Worm (Caenorhabditis elegans) whole organism, L4 larva: ENCODE results near the gene ZK1290.7.

Experiments used
- F10B5.3 ChIP-seq: sonication (generic microtip); optimal IDR thresholded peaks from 2 replicates; lab custom pipeline; 2016; ENCODE audit warnings: mild to moderate bottlenecking, missing genetic modification characterization, missing compliant biosample characterization
- F37D6.2 ChIP-seq: sonication (generic microtip); optimal IDR thresholded peaks from 2 replicates; lab custom pipeline; 2016; ENCODE audit warnings: mild to moderate bottlenecking, missing genetic modification characterization, missing compliant biosample characterization
- F44E2.7 ChIP-seq: fragments of 200-800 bp; sonication (Bioruptor generic); IDR thresholded peaks from 2 replicates; pipeline ENCODE4 v2.1.2; 2022; ENCODE audit warnings: missing genetic modification characterization, missing compliant biosample characterization
- T20F7.1 ChIP-seq: fragments of 200-800 bp; sonication (Bioruptor generic); optimal IDR thresholded peaks from 2 replicates; lab custom pipeline; 2018; ENCODE audit warnings: mild to moderate bottlenecking, missing genetic modification characterization, missing compliant biosample characterization
- Y105C5A.15 ChIP-seq: fragments of 200-800 bp; sonication (Bioruptor generic); IDR thresholded peaks from 2 replicates; pipeline ENCODE4 v1.3.6; 2022; ENCODE audit warnings: missing genetic modification characterization, missing compliant biosample characterization
- Y48G9A.11 ChIP-seq: fragments of 200-800 bp; sonication (Bioruptor generic); IDR thresholded peaks from 2 replicates; pipeline ENCODE4 v1.3.6; 2022; ENCODE audit warnings: missing genetic modification reagents, missing genetic modification characterization, missing compliant biosample characterization
- Y5F2A.4 ChIP-seq: fragments of 200-800 bp; sonication (Bioruptor generic); optimal IDR thresholded peaks from 2 replicates; lab custom pipeline; 2018; ENCODE audit warnings: mild to moderate bottlenecking, missing genetic modification characterization, missing compliant biosample characterization
- ZK337.2 ChIP-seq: fragments of 200-800 bp; sonication (Bioruptor generic); IDR thresholded peaks from 2 replicates; pipeline ENCODE4 v1.3.6; 2022; ENCODE audit warnings: missing genetic modification reagents, missing genetic modification characterization, missing compliant biosample characterization
- aha-1 ChIP-seq: fragments of 150-350 bp; peaks from one replicate; lab custom pipeline; 2014; ENCODE audit warnings: missing biosample characterization, missing genetic modification characterization
- aly-2 ChIP-seq: sonication (generic microtip); optimal IDR thresholded peaks from 2 replicates; lab custom pipeline; 2018; ENCODE audit warnings: missing biosample characterization, missing genetic modification characterization
- ama-1 ChIP-seq: fragments of 150-350 bp; optimal IDR thresholded peaks from 2 replicates; lab custom pipeline; 2014; ENCODE audit warnings: inconsistent platforms, mixed read lengths
- arid-1 ChIP-seq: fragments of 200-800 bp; sonication (Bioruptor generic); conservative IDR thresholded peaks from 2 replicates; pipeline ENCODE4 v1.3.6; 2022; ENCODE audit warnings: missing genetic modification reagents, missing genetic modification characterization, missing compliant biosample characterization
- ces-1 ChIP-seq: fragments of 150-350 bp; sonication (generic microtip); optimal IDR thresholded peaks from 4 replicates; lab custom pipeline; 2014; ENCODE audit warnings: missing biosample characterization, missing genetic modification reagents, missing genetic modification characterization
- cey-2 ChIP-seq: sonication (generic microtip); optimal IDR thresholded peaks from 3 replicates; lab custom pipeline; 2017; ENCODE audit warnings: missing genetic modification characterization, mild to moderate bottlenecking, missing compliant biosample characterization, antibody characterized with exemption, borderline replicate concordance; ENCODE audit not compliant: insufficient read depth
- ctbp-1 ChIP-seq: fragments of 200-800 bp; sonication (Bioruptor generic); IDR thresholded peaks from 2 replicates; pipeline ENCODE4 v1.3.6; 2022; ENCODE audit warnings: missing genetic modification reagents, missing genetic modification characterization, missing compliant biosample characterization
- daf-12 ChIP-seq: fragments of 150-350 bp; optimal IDR thresholded peaks from 2 replicates; lab custom pipeline; 2014; ENCODE audit warnings: missing biosample characterization, missing genetic modification reagents, missing genetic modification characterization
- daf-19 ChIP-seq: fragments of 200-800 bp; sonication (Bioruptor generic); conservative IDR thresholded peaks from 2 replicates; pipeline ENCODE4 v1.3.6; 2022; ENCODE audit warnings: missing genetic modification characterization, missing compliant biosample characterization
- dmd-6 ChIP-seq: fragments of 200-800 bp; sonication (Bioruptor generic); IDR thresholded peaks from 2 replicates; pipeline ENCODE4 v1.3.6; 2022; ENCODE audit warnings: missing genetic modification reagents, missing genetic modification characterization, missing compliant biosample characterization
- dmd-8 ChIP-seq: fragments of 200-800 bp; sonication (Bioruptor generic); IDR thresholded peaks from 2 replicates; pipeline ENCODE4 v1.3.6; 2022; ENCODE audit warnings: missing genetic modification characterization, missing compliant biosample characterization
- dpl-1 ChIP-seq: fragments of 150-350 bp; optimal IDR thresholded peaks from 2 replicates; lab custom pipeline; 2014; ENCODE audit warnings: missing biosample characterization, missing genetic modification reagents, missing genetic modification characterization
- dve-1 ChIP-seq: sonication (generic microtip); optimal IDR thresholded peaks from 2 replicates; lab custom pipeline; 2017; ENCODE audit warnings: antibody characterized with exemption, mild to moderate bottlenecking, missing genetic modification characterization, missing compliant biosample characterization; ENCODE audit not compliant: insufficient read depth
- egl-43 ChIP-seq: fragments of 200-800 bp; sonication (Bioruptor generic); IDR thresholded peaks from 2 replicates; pipeline ENCODE4 v1.3.6; 2022; ENCODE audit warnings: missing genetic modification reagents, missing genetic modification characterization, missing compliant biosample characterization
- gei-8 ChIP-seq: fragments of 200-800 bp; sonication (Bioruptor generic); optimal IDR thresholded peaks from 2 replicates; lab custom pipeline; 2018; ENCODE audit warnings: mild to moderate bottlenecking, missing genetic modification characterization, missing compliant biosample characterization
- hlh-30 ChIP-seq: sonication (generic microtip); optimal IDR thresholded peaks from 2 replicates; lab custom pipeline; 2017; ENCODE audit warnings: antibody characterized with exemption, mild to moderate bottlenecking, missing genetic modification characterization, missing compliant biosample characterization; ENCODE audit not compliant: insufficient read depth
- hmg-1.1 ChIP-seq: fragments of 200-800 bp; sonication (Bioruptor generic); IDR thresholded peaks from 2 replicates; pipeline ENCODE4 v1.3.6; 2022; ENCODE audit warnings: missing genetic modification reagents, missing genetic modification characterization, missing compliant biosample characterization
- jun-1 ChIP-seq: fragments of 150-350 bp; optimal IDR thresholded peaks from 2 replicates; lab custom pipeline; 2014; ENCODE audit warnings: missing biosample characterization, missing genetic modification reagents, missing genetic modification characterization
- lim-7 ChIP-seq: fragments of 200-800 bp; sonication (Bioruptor generic); IDR thresholded peaks from 2 replicates; pipeline ENCODE4 v1.3.6; 2022; ENCODE audit warnings: missing genetic modification characterization, missing compliant biosample characterization
- lin-1 ChIP-seq: fragments of 200-800 bp; sonication (Bioruptor generic); IDR thresholded peaks from 2 replicates; pipeline ENCODE4 v1.3.6; 2022; ENCODE audit warnings: missing genetic modification reagents, missing genetic modification characterization, missing compliant biosample characterization
- lin-15B ChIP-seq: fragments of 150-350 bp; sonication (generic microtip); optimal IDR thresholded peaks from 3 replicates; lab custom pipeline; 2014; ENCODE audit warnings: missing biosample characterization, missing genetic modification characterization
- lin-38 ChIP-seq: fragments of 200-800 bp; sonication (Bioruptor generic); IDR thresholded peaks from 2 replicates; pipeline ENCODE4 v1.3.6; 2022; ENCODE audit warnings: missing genetic modification reagents, missing genetic modification characterization, missing compliant biosample characterization
- lir-3 ChIP-seq: sonication (generic microtip); optimal IDR thresholded peaks from 2 replicates; lab custom pipeline; 2016; ENCODE audit warnings: mild to moderate bottlenecking, missing genetic modification characterization, missing compliant biosample characterization
- mdl-1 ChIP-seq, 2 experiments: fragments of 150-350 bp in 1 of 2; sonication (generic microtip) in 1 of 2; optimal IDR thresholded peaks; 2 replicates each; lab custom pipeline; 2014 to 2017; ENCODE audit warnings: missing biosample characterization in 2 of 2, missing genetic modification characterization in 2 of 2
- mdt-29 ChIP-seq: fragments of 200-800 bp; sonication (Bioruptor generic); IDR thresholded peaks from 2 replicates; pipeline ENCODE4 v1.3.6; 2022; ENCODE audit warnings: missing genetic modification reagents, missing genetic modification characterization, missing compliant biosample characterization
- mxl-3 ChIP-seq: fragments of 200-800 bp; sonication (Bioruptor generic); optimal IDR thresholded peaks from 2 replicates; lab custom pipeline; 2018; ENCODE audit warnings: mild to moderate bottlenecking, missing genetic modification characterization, missing compliant biosample characterization
- nhr-102 ChIP-seq: sonication (generic microtip); optimal IDR thresholded peaks from 2 replicates; lab custom pipeline; 2016; ENCODE audit warnings: mild to moderate bottlenecking, missing genetic modification characterization, moderate library complexity, missing compliant biosample characterization
- nhr-28 ChIP-seq: fragments of 150-350 bp; optimal IDR thresholded peaks from 2 replicates; lab custom pipeline; 2014; ENCODE audit warnings: missing biosample characterization, missing genetic modification characterization
- nhr-41 ChIP-seq: fragments of 200-800 bp; sonication (Bioruptor generic); IDR thresholded peaks from 2 replicates; pipeline ENCODE4 v1.3.6; 2022; ENCODE audit warnings: missing genetic modification reagents, missing genetic modification characterization, missing compliant biosample characterization
- nhr-42 ChIP-seq: fragments of 200-800 bp; sonication (Bioruptor generic); IDR thresholded peaks from 2 replicates; pipeline ENCODE4 v1.3.6; 2022; ENCODE audit warnings: missing genetic modification characterization, missing compliant biosample characterization
- nhr-48 ChIP-seq: sonication (generic microtip); optimal IDR thresholded peaks from 2 replicates; lab custom pipeline; 2016; ENCODE audit warnings: mild to moderate bottlenecking, missing genetic modification characterization, missing compliant biosample characterization
- nhr-6 ChIP-seq: fragments of 150-350 bp; optimal IDR thresholded peaks from 2 replicates; lab custom pipeline; 2014; ENCODE audit warnings: missing biosample characterization, missing genetic modification characterization
- php-3 ChIP-seq: fragments of 200-800 bp; sonication (Bioruptor generic); IDR thresholded peaks from 2 replicates; pipeline ENCODE4 v1.3.6; 2022; ENCODE audit warnings: missing genetic modification reagents, missing genetic modification characterization, missing compliant biosample characterization
- saeg-2 ChIP-seq: fragments of 200-800 bp; sonication (Bioruptor generic); IDR thresholded peaks from 2 replicates; pipeline ENCODE4 v1.3.6; 2022; ENCODE audit warnings: missing genetic modification reagents, missing genetic modification characterization, missing compliant biosample characterization
- sdz-12 ChIP-seq: fragments of 200-800 bp; sonication (Bioruptor generic); optimal IDR thresholded peaks from 2 replicates; lab custom pipeline; 2018; ENCODE audit warnings: mild to moderate bottlenecking, missing genetic modification characterization, missing compliant biosample characterization
- set-16 ChIP-seq: fragments of 200-800 bp; sonication (Bioruptor generic); IDR thresholded peaks from 2 replicates; pipeline ENCODE4 v1.3.6; 2022; ENCODE audit warnings: missing genetic modification reagents, missing genetic modification characterization, missing compliant biosample characterization
- snpc-4 ChIP-seq: fragments of 150-350 bp; optimal IDR thresholded peaks from 2 replicates; lab custom pipeline; 2014; ENCODE audit warnings: missing biosample characterization, missing genetic modification characterization
- tag-97 ChIP-seq: fragments of 200-800 bp; sonication (Bioruptor generic); IDR thresholded peaks from 2 replicates; pipeline ENCODE4 v1.3.6; 2022; ENCODE audit warnings: missing genetic modification characterization, missing compliant biosample characterization
- unc-62 ChIP-seq, 3 experiments: fragments of 150-350 bp in 1 of 3; sonication (generic microtip); optimal IDR thresholded peaks in 2 of 3; peaks in 1 of 3; 1 replicate in 1 of 3; 2 replicates in 2 of 3; lab custom pipeline; 2014 to 2017; ENCODE audit warnings: missing biosample characterization in 3 of 3, missing genetic modification characterization in 3 of 3, missing genetic modification reagents in 3 of 3, missing genotype in 1 of 3
- zip-11 ChIP-seq: fragments of 200-800 bp; sonication (Bioruptor generic); IDR thresholded peaks from 2 replicates; pipeline ENCODE4 v1.3.6; 2022; ENCODE audit warnings: missing genetic modification characterization, missing compliant biosample characterization
- zip-2 ChIP-seq: fragments of 150-350 bp; optimal IDR thresholded peaks from 2 replicates; lab custom pipeline; 2014; ENCODE audit warnings: missing biosample characterization, missing genetic modification characterization

The ZK1290.7 gene

DNA sequence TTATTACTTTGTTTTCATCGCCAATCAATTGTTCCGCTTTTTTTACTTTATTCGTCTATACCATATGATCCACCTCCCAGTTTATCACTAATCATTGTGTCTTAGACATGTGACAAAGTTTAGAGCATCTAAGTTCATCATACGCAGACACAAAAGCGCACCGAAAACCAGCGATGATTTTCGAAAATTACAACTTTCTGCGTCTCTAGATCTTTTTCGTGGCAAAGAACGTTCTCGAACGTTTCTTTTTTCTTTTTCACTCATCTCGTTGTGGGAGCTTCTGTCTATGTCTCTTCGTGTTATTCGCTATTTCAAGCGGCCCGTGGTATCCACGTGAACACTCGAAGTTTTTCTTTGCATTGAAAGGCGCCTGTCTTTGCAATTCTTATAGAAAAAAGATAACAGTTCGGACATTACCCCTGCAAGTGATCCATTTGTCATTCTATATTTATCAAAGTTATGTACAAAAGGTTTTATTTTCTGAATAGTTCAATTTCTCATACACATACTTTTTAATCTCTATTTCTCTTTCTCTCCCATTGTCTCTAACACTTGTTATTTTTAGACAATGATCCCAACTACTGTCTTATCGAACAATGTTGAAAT is 3.8 kb upstream of the ZK1290.7 start, which contains the start of gene ZK1290.5 (continued):
- TF ChIP-seq php-3 (GFP tag; lab: Robert Waterston, UW) (peak; percentile 91), lin-38 (GFP tag; lab: Robert Waterston, UW) (no peak), set-16 (peak; percentile 36; the same call in 1 of the 2 replicates), zip-2 (peak; percentile 40), jun-1 (tag; lab: Kevin White, UChicago) (no peak), nhr-102 (tag; lab: Kevin White, UChicago) (peak; percentile 90), sdz-12 (GFP tag; lab: Kevin White, UChicago) (no peak), ctbp-1 (peak; percentile 75), tag-97 (GFP tag; lab: Robert Waterston, UW) (no peak), aha-1 (tag; lab: Kevin White, UChicago) (peak; percentile 96), gei-8 (peak; percentile 96), lin-15B (tag; lab: Kevin White, UChicago) (no peak), arid-1 (no peak), dmd-8 (GFP tag; lab: Robert Waterston, UW) (no peak), ama-1 (lab: Kevin White, UChicago) (no peak), lin-1 (peak; percentile 87), T20F7.1 (GFP tag; lab: Kevin White, UChicago) (peak; percentile 84), lim-7 (GFP tag; lab: Robert Waterston, UW) (no peak), cey-2 (tag; lab: Kevin White, UChicago) (peak; percentile 72), daf-12 (tag; lab: Kevin White, UChicago) (no peak), F44E2.7 (GFP tag; lab: Robert Waterston, UW) (no peak), unc-62 (GFP tag; optimal IDR thresholded peaks at IDR 0.05 in 1 of 2; lab: Kevin White, UChicago) (peak in 1 of 2 experiments; percentile 91), unc-62 (tag; optimal IDR thresholded peaks at IDR 0.05; lab: Kevin White, UChicago) (no peak), dmd-6 (peak; percentile 99), lir-3 (tag; lab: Kevin White, UChicago) (no peak), F10B5.3 (tag; lab: Kevin White, UChicago) (no peak)

DNA sequence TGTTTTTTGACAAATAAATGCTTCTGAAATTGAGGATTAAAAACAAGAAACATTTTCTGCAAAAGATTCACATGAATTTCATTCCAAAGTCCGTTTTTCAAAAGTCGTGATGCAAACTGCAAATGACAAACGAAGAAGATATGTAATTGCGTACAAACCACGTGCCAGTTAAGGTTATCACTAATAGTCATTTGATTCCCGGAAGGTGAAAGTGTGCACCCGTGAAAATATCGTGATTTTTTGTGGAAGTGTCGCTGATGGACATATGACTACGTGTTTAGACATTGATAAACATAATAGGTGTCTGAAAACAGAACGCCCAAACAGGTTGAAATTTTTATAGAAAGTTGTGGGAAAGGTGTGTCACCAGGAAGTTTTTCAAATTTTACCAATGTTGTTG is 2.9 kb upstream of the ZK1290.7 start:
- TF ChIP-seq saeg-2 (GFP tag; lab: Robert Waterston, UW): 0 out of 2 replicates have a peak, but pooled peaks have one; percentile 57
- TF ChIP-seq daf-19 (GFP tag; lab: Robert Waterston, UW): no peak
- TF ChIP-seq set-16: no peak
- TF ChIP-seq Y48G9A.11 (GFP tag; lab: Robert Waterston, UW): no peak
- no peak for TF ChIP-seq Y5F2A.4 (GFP tag; lab: Kevin White, UChicago)
- TF ChIP-seq nhr-6 (tag; lab: Kevin White, UChicago): peak; percentile 53
- TF ChIP-seq snpc-4 (tag; lab: Kevin White, UChicago): no peak
- TF ChIP-seq T20F7.1 (GFP tag; lab: Kevin White, UChicago): peak; percentile 78
- TF ChIP-seq nhr-48 (tag; lab: Kevin White, UChicago): peak; percentile 94
- TF ChIP-seq nhr-28 (tag; lab: Kevin White, UChicago): peak; percentile 74
- TF ChIP-seq Y105C5A.15: no peak
- no peak for TF ChIP-seq zip-11
- TF ChIP-seq ces-1 (GFP tag; lab: Kevin White, UChicago): no peak
- peak; percentile 99 for TF ChIP-seq dmd-6
- no peak for TF ChIP-seq nhr-42
- TF ChIP-seq mdl-1 (tag; optimal IDR thresholded peaks at IDR 0.05; lab: Kevin White, UChicago): peak in 1 of 2 experiments; percentile 79
- TF ChIP-seq mxl-3: peak; percentile 78
- peak; percentile 89 for TF ChIP-seq lin-1
- TF ChIP-seq F10B5.3 (tag; lab: Kevin White, UChicago): no peak
- no peak for TF ChIP-seq aly-2
- TF ChIP-seq egl-43 (GFP tag; lab: Robert Waterston, UW): no peak
- TF ChIP-seq F37D6.2 (tag; lab: Kevin White, UChicago): no peak
- TF ChIP-seq mdt-29 (GFP tag; lab: Robert Waterston, UW): peak; percentile 86
- TF ChIP-seq hmg-1.1 (GFP tag; lab: Robert Waterston, UW): no peak
- peak; percentile 33 for TF ChIP-seq dpl-1 (GFP tag; lab: Kevin White, UChicago)
- TF ChIP-seq dve-1 (tag; lab: Kevin White, UChicago): peak; percentile 93
- no peak for TF ChIP-seq ZK337.2
- peak; percentile 76; the same call in 1 of the 2 replicates for TF ChIP-seq nhr-41 (GFP tag; lab: Robert Waterston, UW)
- peak; percentile 97 for TF ChIP-seq hlh-30 (tag; lab: Kevin White, UChicago)
- TF ChIP-seq ctbp-1: no peak
